Fruit fly (Drosophila melanogaster) whole organism: ENCODE results near the gene CG43138.

ENCODE experiments used
- CG8478 ChIP-seq: fragments of >200 bp; optimal IDR thresholded peaks from 2 replicates; lab custom pipeline; 2018; ENCODE audit warnings: inconsistent platforms
- EcR ChIP-seq, 2 experiments: fragments of >200 bp; optimal IDR thresholded peaks; 2 replicates each; lab custom pipeline; 2017; ENCODE audit warnings: missing biosample characterization in 2 of 2, missing genetic modification characterization in 2 of 2, missing genetic modification reagents in 2 of 2
- pan ChIP-seq: fragments of >200 bp; optimal IDR thresholded peaks from 2 replicates; lab custom pipeline; 2017
- psq ChIP-seq: fragments of >200 bp; optimal IDR thresholded peaks from 2 replicates; lab custom pipeline; 2017
- usp ChIP-seq: fragments of >200 bp; optimal IDR thresholded peaks from 2 replicates; lab custom pipeline; 2017; ENCODE audit warnings: missing biosample characterization, missing genetic modification characterization, mixed read lengths

DNA sequence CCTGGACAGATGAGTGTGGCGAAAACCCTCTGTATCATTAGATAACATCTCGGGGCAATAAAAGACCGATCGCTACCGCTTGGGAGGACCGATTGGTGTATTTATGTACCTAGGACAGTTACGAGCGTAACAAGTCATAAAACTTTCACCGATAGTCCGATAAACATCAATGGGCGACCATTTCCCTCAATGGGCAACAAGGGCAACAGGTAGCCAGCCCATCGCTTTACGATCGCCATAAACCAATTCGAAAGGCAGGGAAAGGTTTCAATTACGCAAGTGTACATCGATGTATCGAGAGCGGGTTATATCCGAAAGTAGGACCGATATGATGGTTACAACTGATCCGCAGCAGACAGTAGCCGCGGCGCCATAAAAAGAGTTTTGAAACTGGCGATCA, 14.4 kb downstream of the CG43138 start:
- no peak for TF ChIP-seq usp (GFP tag; lab: Kevin White, UChicago)
- no peak for TF ChIP-seq CG8478 (lab: Kevin White, UChicago)
- TF ChIP-seq psq (lab: Kevin White, UChicago) = no peak
- TF ChIP-seq EcR (GFP tag; optimal IDR thresholded peaks at IDR 0.05; lab: Kevin White, UChicago) = no peak
- TF ChIP-seq pan (lab: Kevin White, UChicago) = no peak
